Worm (Caenorhabditis elegans) whole organism, young adult: ENCODE measurements around the gene zen-4.

Experiments used
- B0261.1 ChIP-seq: sonication (generic microtip); optimal IDR thresholded peaks from 2 replicates; lab custom pipeline; 2016; ENCODE audit warnings: mild to moderate bottlenecking, missing genetic modification characterization, moderate library complexity, missing compliant biosample characterization
- C17E4.6 ChIP-seq: fragments of 200-800 bp; sonication (Bioruptor generic); IDR thresholded peaks from 2 replicates; pipeline ENCODE4 v1.3.6; 2022; ENCODE audit warnings: missing genetic modification reagents, missing genetic modification characterization, missing compliant biosample characterization
- F23B12.7 ChIP-seq: sonication (generic microtip); optimal IDR thresholded peaks from 2 replicates; lab custom pipeline; 2017; ENCODE audit warnings: missing genetic modification characterization, mild to moderate bottlenecking, missing compliant biosample characterization, antibody characterized with exemption, moderate library complexity; ENCODE audit not compliant: insufficient read depth
- F37B4.10 ChIP-seq: fragments of 200-800 bp; sonication (Bioruptor generic); IDR thresholded peaks from 2 replicates; pipeline ENCODE4 v1.3.6; 2022; ENCODE audit warnings: missing genetic modification characterization, missing compliant biosample characterization
- F52B5.7 ChIP-seq: sonication (generic microtip); optimal IDR thresholded peaks from 2 replicates; lab custom pipeline; 2016; ENCODE audit warnings: mild to moderate bottlenecking, missing genetic modification characterization, missing compliant biosample characterization
- F55B11.4 ChIP-seq: sonication (generic microtip); optimal IDR thresholded peaks from 2 replicates; lab custom pipeline; 2016; ENCODE audit warnings: missing compliant biosample characterization, missing genetic modification characterization, borderline replicate concordance; ENCODE audit not compliant: insufficient read depth
- F57C9.4 ChIP-seq: sonication (generic microtip); optimal IDR thresholded peaks from 2 replicates; lab custom pipeline; 2017; ENCODE audit warnings: mild to moderate bottlenecking, missing genetic modification characterization, missing compliant biosample characterization
- K12H6.12 ChIP-seq: fragments of 200-800 bp; sonication (Bioruptor generic); optimal IDR thresholded peaks from 2 replicates; lab custom pipeline; 2018; ENCODE audit warnings: mild to moderate bottlenecking, missing genetic modification characterization, missing compliant biosample characterization
- Y56A3A.18 ChIP-seq: fragments of 200-800 bp; sonication (Bioruptor generic); IDR thresholded peaks from 2 replicates; pipeline ENCODE4 v1.3.6; 2022; ENCODE audit warnings: missing genetic modification reagents, missing genetic modification characterization, missing compliant biosample characterization
- Y67H2A.10 ChIP-seq: fragments of 200-800 bp; sonication (Bioruptor generic); conservative IDR thresholded peaks from 2 replicates; pipeline ENCODE4 v1.3.6; 2022; ENCODE audit warnings: missing genetic modification reagents, missing genetic modification characterization, missing compliant biosample characterization
- Y79H2A.3 ChIP-seq: fragments of 200-800 bp; sonication (Bioruptor generic); conservative IDR thresholded peaks from 2 replicates; pipeline ENCODE4 v1.3.6; 2022; ENCODE audit warnings: missing genetic modification reagents, missing genetic modification characterization, missing compliant biosample characterization
- ama-1 ChIP-seq, 3 experiments: fragments of 150-350 bp in 1 of 3; sonication (generic microtip) in 2 of 3; optimal IDR thresholded peaks; 2 replicates each; lab custom pipeline; 2014 to 2018; ENCODE audit warnings: missing biosample characterization in 2 of 3, missing genetic modification characterization in 2 of 3, missing genetic modification reagents in 2 of 3
- bed-2 ChIP-seq: fragments of 200-800 bp; sonication (Bioruptor generic); IDR thresholded peaks from 2 replicates; pipeline ENCODE4 v1.3.6; 2022; ENCODE audit warnings: missing genetic modification reagents, missing genetic modification characterization, missing compliant biosample characterization
- cebp-1 ChIP-seq, 2 experiments: fragments of 200-800 bp in 1 of 2; sonication (Bioruptor generic) in 1 of 2; sonication (generic microtip) in 1 of 2; IDR thresholded peaks in 1 of 2; optimal IDR thresholded peaks in 1 of 2; 2 replicates each; pipeline versions ENCODE4 v1.3.6 to Lab custom; 2017 to 2022; ENCODE audit warnings: missing compliant biosample characterization in 2 of 2, missing genetic modification characterization in 2 of 2, mild to moderate bottlenecking in 1 of 2, missing genetic modification reagents in 1 of 2, moderate library complexity in 1 of 2
- cebp-2 ChIP-seq: fragments of 200-800 bp; sonication (Bioruptor generic); IDR thresholded peaks from 2 replicates; pipeline ENCODE4 v1.3.6; 2022; ENCODE audit warnings: missing genetic modification characterization, missing compliant biosample characterization
- ceh-100 ChIP-seq: fragments of 200-800 bp; sonication (Bioruptor generic); IDR thresholded peaks from 2 replicates; pipeline ENCODE4 v1.3.6; 2022; ENCODE audit warnings: missing genetic modification reagents, missing genetic modification characterization, missing compliant biosample characterization
- ceh-27 ChIP-seq: fragments of 200-800 bp; sonication (Bioruptor generic); optimal IDR thresholded peaks from 2 replicates; lab custom pipeline; 2018; ENCODE audit warnings: mild to moderate bottlenecking, missing genetic modification characterization, moderate library complexity, missing compliant biosample characterization
- ceh-58 ChIP-seq: fragments of 200-800 bp; sonication (Bioruptor generic); IDR thresholded peaks from 2 replicates; pipeline ENCODE4 v1.3.6; 2022; ENCODE audit warnings: missing genetic modification characterization, missing compliant biosample characterization
- ceh-79 ChIP-seq: sonication (generic microtip); optimal IDR thresholded peaks from 2 replicates; lab custom pipeline; 2017; ENCODE audit warnings: mild to moderate bottlenecking, missing genetic modification characterization, missing compliant biosample characterization
- chd-7 ChIP-seq: sonication (generic microtip); optimal IDR thresholded peaks from 2 replicates; lab custom pipeline; 2016; ENCODE audit warnings: mild to moderate bottlenecking, missing genetic modification characterization, moderate library complexity, missing compliant biosample characterization
- egl-18 ChIP-seq: fragments of 200-800 bp; sonication (Bioruptor generic); IDR thresholded peaks from 2 replicates; pipeline ENCODE4 v1.3.6; 2022; ENCODE audit warnings: missing genetic modification reagents, missing genetic modification characterization, missing compliant biosample characterization
- egrh-3 ChIP-seq: fragments of 200-800 bp; sonication (Bioruptor generic); IDR thresholded peaks from 2 replicates; pipeline ENCODE4 v1.3.6; 2022; ENCODE audit warnings: missing genetic modification reagents, missing genetic modification characterization, missing compliant biosample characterization
- ekl-4 ChIP-seq: fragments of 200-800 bp; sonication (Bioruptor generic); IDR thresholded peaks from 2 replicates; pipeline ENCODE4 v1.3.6; 2022; ENCODE audit warnings: missing genetic modification reagents, missing genetic modification characterization, missing compliant biosample characterization
- ets-4 ChIP-seq: fragments of 200-800 bp; sonication (Bioruptor generic); optimal IDR thresholded peaks from 2 replicates; lab custom pipeline; 2018; ENCODE audit warnings: mild to moderate bottlenecking, missing genetic modification characterization, missing compliant biosample characterization
- hlh-12 ChIP-seq: sonication (generic microtip); optimal IDR thresholded peaks from 2 replicates; lab custom pipeline; 2016; ENCODE audit warnings: missing genetic modification characterization, missing compliant biosample characterization
- hmg-1.2 ChIP-seq: fragments of 200-800 bp; sonication (Bioruptor generic); IDR thresholded peaks from 2 replicates; pipeline ENCODE4 v1.3.6; 2022; ENCODE audit warnings: missing genetic modification reagents, missing genetic modification characterization, missing compliant biosample characterization
- lag-1 ChIP-seq: fragments of 200-800 bp; sonication (Bioruptor generic); IDR thresholded peaks from 2 replicates; pipeline ENCODE4 v1.3.6; 2022; ENCODE audit warnings: missing genetic modification reagents, missing genetic modification characterization, missing compliant biosample characterization
- lin-40 ChIP-seq: sonication (generic microtip); optimal IDR thresholded peaks from 2 replicates; lab custom pipeline; 2016; ENCODE audit warnings: missing genetic modification characterization, mild to moderate bottlenecking, missing compliant biosample characterization, missing genotype, missing genetic modification reagents
- lin-54 ChIP-seq: fragments of 200-800 bp; sonication (Bioruptor generic); optimal IDR thresholded peaks from 2 replicates; lab custom pipeline; 2018; ENCODE audit warnings: mild to moderate bottlenecking, missing genetic modification characterization, missing compliant biosample characterization
- lir-1 ChIP-seq: fragments of 200-800 bp; sonication (Bioruptor generic); conservative IDR thresholded peaks from 2 replicates; pipeline ENCODE4 v1.3.6; 2022; ENCODE audit warnings: missing genetic modification reagents, missing genetic modification characterization, missing compliant biosample characterization
- mel-28 ChIP-seq: sonication (generic microtip); optimal IDR thresholded peaks from 2 replicates; lab custom pipeline; 2016; ENCODE audit warnings: borderline replicate concordance, mild to moderate bottlenecking, missing genetic modification characterization, missing compliant biosample characterization
- nfya-2 ChIP-seq: fragments of 200-800 bp; sonication (Bioruptor generic); IDR thresholded peaks from 2 replicates; pipeline ENCODE4 v1.3.6; 2022; ENCODE audit warnings: missing genetic modification reagents, missing genetic modification characterization, missing compliant biosample characterization
- nfyb-1 ChIP-seq: fragments of 200-800 bp; sonication (Bioruptor generic); IDR thresholded peaks from 2 replicates; pipeline ENCODE4 v1.3.6; 2022; ENCODE audit warnings: missing genetic modification reagents, missing genetic modification characterization, missing compliant biosample characterization
- nhr-27 ChIP-seq: fragments of 200-800 bp; sonication (Bioruptor generic); optimal IDR thresholded peaks from 2 replicates; lab custom pipeline; 2018; ENCODE audit warnings: mild to moderate bottlenecking, missing genetic modification characterization, moderate library complexity, missing compliant biosample characterization
- nhr-80 ChIP-seq: sonication (generic microtip); optimal IDR thresholded peaks from 2 replicates; lab custom pipeline; 2016; ENCODE audit warnings: missing genetic modification characterization, missing compliant biosample characterization
- repo-1 ChIP-seq: sonication (generic microtip); optimal IDR thresholded peaks from 2 replicates; lab custom pipeline; 2017; ENCODE audit warnings: mild to moderate bottlenecking, missing genetic modification characterization, missing compliant biosample characterization
- sdz-38 ChIP-seq: sonication (generic microtip); optimal IDR thresholded peaks from 2 replicates; lab custom pipeline; 2016; ENCODE audit warnings: missing genotype, missing genetic modification characterization, missing compliant biosample characterization
- tbx-9 ChIP-seq: sonication (generic microtip); optimal IDR thresholded peaks from 2 replicates; lab custom pipeline; 2016; ENCODE audit warnings: borderline replicate concordance, missing genetic modification characterization, inconsistent platforms, missing compliant biosample characterization
- zim-3 ChIP-seq: sonication (generic microtip); optimal IDR thresholded peaks from 2 replicates; lab custom pipeline; 2017; ENCODE audit warnings: mild to moderate bottlenecking, missing genetic modification characterization, moderate library complexity, missing compliant biosample characterization
- ztf-26 ChIP-seq: sonication (generic microtip); optimal IDR thresholded peaks from 2 replicates; lab custom pipeline; 2017; ENCODE audit warnings: missing genetic modification characterization, missing compliant biosample characterization
- ztf-6 ChIP-seq: fragments of 200-800 bp; sonication (Bioruptor generic); IDR thresholded peaks from 2 replicates; pipeline ENCODE4 v1.3.6; 2022; ENCODE audit warnings: missing genetic modification reagents, missing genetic modification characterization, missing compliant biosample characterization

The zen-4 gene

ce11 chrIV:6112291-6112690 lies 5.7 kb upstream of the zen-4 start, which contains the start of gene M03D4.3:
M03D4.3 (minus strand) TSS chrIV:6112391.
- no peak for TF ChIP-seq hlh-12
- no peak for TF ChIP-seq chd-7 (tag; lab: Kevin White, UChicago)
- no peak for TF ChIP-seq ama-1 (optimal IDR thresholded peaks at IDR 0.05; lab: Kevin White, UChicago)
- no peak for TF ChIP-seq ama-1 (GFP tag; optimal IDR thresholded peaks at IDR 0.05; lab: Kevin White, UChicago)
- no peak for TF ChIP-seq ceh-58 (GFP tag; lab: Robert Waterston, UW)
- no peak for TF ChIP-seq repo-1 (tag; lab: Kevin White, UChicago)
- TF ChIP-seq ekl-4 (GFP tag; lab: Robert Waterston, UW): no peak
- TF ChIP-seq lin-40 (tag; lab: Kevin White, UChicago): no peak
- no peak for TF ChIP-seq mel-28
- TF ChIP-seq lag-1: no peak
- TF ChIP-seq nfyb-1 (GFP tag; lab: Robert Waterston, UW): no peak

- no peak for TF ChIP-seq nhr-80
- no peak for TF ChIP-seq hlh-12
- no peak for TF ChIP-seq cebp-2 (GFP tag; lab: Robert Waterston, UW)
- TF ChIP-seq ceh-100 (GFP tag; lab: Robert Waterston, UW): no peak
Measured at ce11 chrIV:6127252-6127930, 9.4 kb downstream of the zen-4 start, which contains the start of gene M03D4.4. M03D4.4 (minus strand) TSS chrIV:6127302.

- no peak for TF ChIP-seq F37B4.10 (GFP tag; lab: Robert Waterston, UW)
- no peak for TF ChIP-seq lin-54
- TF ChIP-seq F23B12.7 (tag; lab: Kevin White, UChicago): no peak
- TF ChIP-seq K12H6.12 (tag; lab: Kevin White, UChicago): no peak
- no peak for TF ChIP-seq cebp-1 (GFP tag; IDR thresholded peaks at IDR 0.05; lab: Robert Waterston, UW)
- TF ChIP-seq cebp-1 (tag; optimal IDR thresholded peaks at IDR 0.05; lab: Kevin White, UChicago): no peak
- TF ChIP-seq ztf-6 (GFP tag; lab: Robert Waterston, UW): no peak
- no peak for TF ChIP-seq F55B11.4 (tag; lab: Kevin White, UChicago)
- no peak for TF ChIP-seq nfya-2
- TF ChIP-seq ets-4 (GFP tag; lab: Kevin White, UChicago): no peak
- no peak for TF ChIP-seq zim-3 (tag; lab: Kevin White, UChicago)
- no peak for TF ChIP-seq Y56A3A.18 (GFP tag; lab: Robert Waterston, UW)
- no peak for TF ChIP-seq nhr-27 (tag; lab: Kevin White, UChicago)
- TF ChIP-seq Y67H2A.10: no peak
Measured at ce11 chrIV:6130437-6130836, 12.4 kb downstream of the zen-4 start.

ce11 chrIV:6134639-6135038 lies 16.6 kb downstream of the zen-4 start:
- TF ChIP-seq Y79H2A.3 (GFP tag; lab: Robert Waterston, UW) (no peak), sdz-38 (tag; lab: Kevin White, UChicago) (no peak), tbx-9 (tag; lab: Kevin White, UChicago) (no peak), F57C9.4 (no peak)

- TF ChIP-seq mel-28: no peak
- TF ChIP-seq F52B5.7 (tag; lab: Kevin White, UChicago): no peak
- no peak for TF ChIP-seq C17E4.6
- no peak for TF ChIP-seq lag-1
- TF ChIP-seq ceh-27 (GFP tag; lab: Kevin White, UChicago): no peak
- no peak for TF ChIP-seq ceh-79 (tag; lab: Kevin White, UChicago)
- TF ChIP-seq hmg-1.2 (GFP tag; lab: Robert Waterston, UW): no peak
- TF ChIP-seq ceh-100 (GFP tag; lab: Robert Waterston, UW): no peak
- TF ChIP-seq B0261.1 (tag; lab: Kevin White, UChicago): no peak
- no peak for TF ChIP-seq tbx-9 (tag; lab: Kevin White, UChicago)
- no peak for TF ChIP-seq cebp-1 (GFP tag; IDR thresholded peaks at IDR 0.05; lab: Robert Waterston, UW)
- TF ChIP-seq cebp-1 (tag; optimal IDR thresholded peaks at IDR 0.05; lab: Kevin White, UChicago): no peak
- no peak for TF ChIP-seq egrh-3 (GFP tag; lab: Robert Waterston, UW)
- TF ChIP-seq egl-18 (GFP tag; lab: Robert Waterston, UW): no peak
- TF ChIP-seq ztf-26 (tag; lab: Kevin White, UChicago): no peak
- no peak for TF ChIP-seq lir-1 (GFP tag; lab: Robert Waterston, UW)
- no peak for TF ChIP-seq bed-2 (GFP tag; lab: Robert Waterston, UW)
Measured at ce11 chrIV:6135592-6135991, 17.6 kb downstream of the zen-4 start.
